Fruit fly (Drosophila melanogaster) whole organism, embryonic: ENCODE measurements around the gene Pex3.

Experiments used
- Bgb ChIP-seq: fragments of 200-800 bp; sonication (Bioruptor generic); IDR thresholded peaks from 2 replicates; pipeline ENCODE4 v1.3.6; 2022; ENCODE audit warnings: missing biosample characterization, missing genetic modification characterization; ENCODE audit not compliant: partially characterized antibody
- Blimp-1 ChIP-seq: fragments of 200-800 bp; sonication (Bioruptor generic); optimal IDR thresholded peaks from 3 replicates; lab custom pipeline; 2018; ENCODE audit warnings: missing biosample characterization, missing genetic modification characterization, mild to moderate bottlenecking, moderate library complexity, missing genetic modification reagents
- CG10209 ChIP-seq: fragments of 200-800 bp; sonication (Bioruptor generic); optimal IDR thresholded peaks from 3 replicates; lab custom pipeline; 2017; ENCODE audit warnings: missing biosample characterization, mild to moderate bottlenecking, missing genetic modification characterization, missing genetic modification reagents
- CG11456 ChIP-seq: fragments of 200-800 bp; sonication (Bioruptor generic); IDR thresholded peaks from 3 replicates; pipeline ENCODE4 v1.3.6; 2022; ENCODE audit warnings: missing biosample characterization, missing genetic modification characterization
- CG11504 ChIP-seq: fragments of 200-800 bp; sonication (Bioruptor generic); optimal IDR thresholded peaks from 3 replicates; lab custom pipeline; 2019; ENCODE audit warnings: missing biosample characterization, mild to moderate bottlenecking, missing genetic modification characterization, moderate library complexity
- CG14441 ChIP-seq: fragments of 200-800 bp; sonication (Bioruptor generic); IDR thresholded peaks from 2 replicates; pipeline ENCODE4 v1.3.6; 2022; ENCODE audit warnings: missing biosample characterization, missing genetic modification characterization
- CG14710 ChIP-seq: fragments of 200-800 bp; sonication (Bioruptor generic); optimal IDR thresholded peaks from 3 replicates; lab custom pipeline; 2019; ENCODE audit warnings: missing biosample characterization, mild to moderate bottlenecking, missing genetic modification characterization, moderate library complexity
- CG18262 ChIP-seq: fragments of 200-800 bp; optimal IDR thresholded peaks from 3 replicates; lab custom pipeline; 2019; ENCODE audit warnings: missing biosample characterization, mild to moderate bottlenecking, missing genetic modification characterization, moderate library complexity
- CG1832 ChIP-seq: fragments of 200-800 bp; sonication (Bioruptor generic); optimal IDR thresholded peaks from 2 replicates; lab custom pipeline; 2017; ENCODE audit warnings: missing biosample characterization, mild to moderate bottlenecking, missing genetic modification characterization, inconsistent platforms
- CG4404 ChIP-seq: fragments of 200-800 bp; sonication (Bioruptor generic); IDR thresholded peaks from 2 replicates; pipeline ENCODE4 v1.3.6; 2022; ENCODE audit warnings: missing biosample characterization, missing genetic modification characterization
- CG4730 ChIP-seq: fragments of 200-800 bp; sonication (Bioruptor generic); IDR thresholded peaks from 2 replicates; pipeline ENCODE4 v1.3.6; 2022; ENCODE audit warnings: missing biosample characterization, missing genetic modification characterization
- CG4820 ChIP-seq: fragments of 200-800 bp; sonication (Bioruptor generic); optimal IDR thresholded peaks from 3 replicates; lab custom pipeline; 2016; ENCODE audit warnings: missing biosample characterization, missing genetic modification characterization
- CG7839 ChIP-seq: fragments of 200-800 bp; sonication (Bioruptor generic); optimal IDR thresholded peaks from 3 replicates; lab custom pipeline; 2018; ENCODE audit warnings: missing biosample characterization, mild to moderate bottlenecking, missing genetic modification characterization, moderate library complexity
- CG8281 ChIP-seq: fragments of 200-800 bp; sonication (Bioruptor generic); optimal IDR thresholded peaks from 2 replicates; lab custom pipeline; 2018; ENCODE audit warnings: missing biosample characterization, mild to moderate bottlenecking, missing genetic modification characterization, moderate library complexity
- CG9215 ChIP-seq: fragments of 200-800 bp; sonication (Bioruptor generic); IDR thresholded peaks from 2 replicates; pipeline ENCODE4 v1.3.6; 2022; ENCODE audit warnings: missing biosample characterization, missing genetic modification characterization
- Doc3 ChIP-seq: fragments of 200-800 bp; sonication (Bioruptor generic); IDR thresholded peaks from 3 replicates; pipeline ENCODE4 v1.3.6; 2022; ENCODE audit warnings: missing biosample characterization, missing genetic modification characterization; ENCODE audit not compliant: partially characterized antibody
- GATAe ChIP-seq: fragments of 200-800 bp; sonication (Bioruptor generic); conservative IDR thresholded peaks from 2 replicates; pipeline ENCODE4 v1.3.6; 2022; ENCODE audit warnings: missing biosample characterization, missing genetic modification characterization
- Hr51 ChIP-seq, 2 experiments: fragments of 200-800 bp; sonication (Bioruptor generic); optimal IDR thresholded peaks; 2 replicates in 1 of 2; 3 replicates in 1 of 2; lab custom pipeline; 2016 to 2018; ENCODE audit warnings: missing biosample characterization in 2 of 2, missing genetic modification characterization in 2 of 2, mild to moderate bottlenecking in 1 of 2, moderate library complexity in 1 of 2
- Hr78 ChIP-seq, 2 experiments: fragments of 200-800 bp in 1 of 2; fragments of >200 bp in 1 of 2; sonication (Bioruptor generic) in 1 of 2; optimal IDR thresholded peaks; 2 replicates each; lab custom pipeline; 2017 to 2019; ENCODE audit warnings: missing biosample characterization in 2 of 2, missing genetic modification characterization in 2 of 2, mild to moderate bottlenecking in 1 of 2, moderate library complexity in 1 of 2
- NFAT ChIP-seq: fragments of 200-800 bp; sonication (Bioruptor generic); IDR thresholded peaks from 2 replicates; pipeline ENCODE4 v1.3.6; 2022; ENCODE audit warnings: missing biosample characterization, missing genetic modification characterization
- Oli ChIP-seq: fragments of 200-800 bp; sonication (Bioruptor generic); optimal IDR thresholded peaks from 2 replicates; lab custom pipeline; 2018; ENCODE audit warnings: missing biosample characterization, mild to moderate bottlenecking, missing genetic modification characterization, moderate library complexity
- Sox100B ChIP-seq: fragments of 200-800 bp; sonication (Bioruptor generic); optimal IDR thresholded peaks from 3 replicates; lab custom pipeline; 2018; ENCODE audit warnings: missing biosample characterization, mild to moderate bottlenecking, missing genetic modification characterization
- Spps ChIP-seq: fragments of 200-800 bp; sonication (Bioruptor generic); optimal IDR thresholded peaks from 2 replicates; lab custom pipeline; 2018; ENCODE audit warnings: missing biosample characterization, mild to moderate bottlenecking, missing genetic modification characterization
- Xrp1 ChIP-seq: fragments of 200-800 bp; sonication (Bioruptor generic); IDR thresholded peaks from 2 replicates; pipeline ENCODE4 v1.3.6; 2022; ENCODE audit warnings: missing biosample characterization, missing genetic modification characterization
- bsh ChIP-seq, 2 experiments: fragments of 200-800 bp; sonication (Bioruptor generic); optimal IDR thresholded peaks; 2 replicates each; lab custom pipeline; 2017 to 2018; ENCODE audit warnings: mild to moderate bottlenecking in 2 of 2, missing biosample characterization in 2 of 2, missing genetic modification characterization in 2 of 2, moderate library complexity in 1 of 2
- crol ChIP-seq: fragments of 200-800 bp; sonication (Bioruptor generic); IDR thresholded peaks from 2 replicates; pipeline ENCODE4 v1.3.6; 2022; ENCODE audit warnings: missing biosample characterization, missing genetic modification characterization
- cwo ChIP-seq: fragments of 200-800 bp; sonication (Bioruptor generic); optimal IDR thresholded peaks from 3 replicates; lab custom pipeline; 2017; ENCODE audit warnings: missing biosample characterization, missing genetic modification characterization, mild to moderate bottlenecking, moderate library complexity, missing genetic modification reagents
- en ChIP-seq: fragments of 200-800 bp; sonication (Bioruptor generic); optimal IDR thresholded peaks from 2 replicates; lab custom pipeline; 2016; ENCODE audit warnings: missing biosample characterization, missing genetic modification characterization
- exex ChIP-seq: fragments of 200-800 bp; sonication (Bioruptor generic); optimal IDR thresholded peaks from 4 replicates; lab custom pipeline; 2018; ENCODE audit warnings: missing biosample characterization, mild to moderate bottlenecking, missing genetic modification characterization, moderate library complexity
- eyg ChIP-seq: fragments of 200-800 bp; sonication (Bioruptor generic); optimal IDR thresholded peaks from 3 replicates; lab custom pipeline; 2016; ENCODE audit warnings: missing biosample characterization, missing genetic modification characterization
- gcm ChIP-seq: fragments of 200-800 bp; sonication (Bioruptor generic); optimal IDR thresholded peaks from 2 replicates; lab custom pipeline; 2019; ENCODE audit warnings: missing biosample characterization, mild to moderate bottlenecking, missing genetic modification characterization, moderate library complexity
- grau ChIP-seq: fragments of 200-800 bp; optimal IDR thresholded peaks from 3 replicates; lab custom pipeline; 2019; ENCODE audit warnings: missing biosample characterization, mild to moderate bottlenecking, missing genetic modification characterization, moderate library complexity
- ind ChIP-seq: fragments of 200-800 bp; sonication (Bioruptor generic); optimal IDR thresholded peaks from 3 replicates; lab custom pipeline; 2016; ENCODE audit warnings: missing biosample characterization, missing genetic modification characterization
- lmd ChIP-seq: fragments of 200-800 bp; sonication (Bioruptor generic); IDR thresholded peaks from 2 replicates; pipeline ENCODE4 v1.3.6; 2022; ENCODE audit warnings: missing biosample characterization, missing genetic modification characterization
- odd ChIP-seq: fragments of 200-800 bp; sonication (Bioruptor generic); optimal IDR thresholded peaks from 2 replicates; lab custom pipeline; 2017; ENCODE audit warnings: missing biosample characterization, mild to moderate bottlenecking, missing genetic modification characterization
- otp ChIP-seq: fragments of 200-800 bp; sonication (Bioruptor generic); IDR thresholded peaks from 3 replicates; pipeline ENCODE4, ENCODE4 v1.3.6; 2022; ENCODE audit warnings: missing biosample characterization, missing genetic modification characterization
- phol ChIP-seq: fragments of 200-800 bp; sonication (Bioruptor generic); optimal IDR thresholded peaks from 3 replicates; lab custom pipeline; 2018; ENCODE audit warnings: missing biosample characterization, mild to moderate bottlenecking, missing genetic modification characterization, moderate library complexity
- psq ChIP-seq: fragments of 200-800 bp; sonication (Bioruptor generic); optimal IDR thresholded peaks from 2 replicates; lab custom pipeline; 2017; ENCODE audit warnings: missing biosample characterization, missing genetic modification characterization
- ranshi ChIP-seq: fragments of 200-800 bp; sonication (Bioruptor generic); IDR thresholded peaks from 2 replicates; pipeline ENCODE4 v1.3.6; 2022; ENCODE audit warnings: missing biosample characterization, missing genetic modification characterization
- repo ChIP-seq: fragments of 200-800 bp; sonication (Bioruptor generic); optimal IDR thresholded peaks from 2 replicates; lab custom pipeline; 2016; ENCODE audit warnings: missing biosample characterization, missing genetic modification characterization
- row ChIP-seq: fragments of 200-800 bp; sonication (Bioruptor generic); IDR thresholded peaks from 3 replicates; pipeline ENCODE4 v1.3.6; 2022; ENCODE audit warnings: missing biosample characterization, missing genetic modification characterization
- sens ChIP-seq: fragments of 200-800 bp; sonication (Bioruptor generic); peaks from one replicate; lab custom pipeline; 2016; ENCODE audit warnings: missing biosample characterization, missing genetic modification characterization
- stc ChIP-seq: fragments of 200-800 bp; sonication (Bioruptor generic); IDR thresholded peaks from 2 replicates; pipeline ENCODE4 v1.3.6; 2022; ENCODE audit warnings: missing biosample characterization, missing genetic modification characterization
- sug ChIP-seq: fragments of 200-800 bp; optimal IDR thresholded peaks from 2 replicates; lab custom pipeline; 2019; ENCODE audit warnings: missing biosample characterization, mild to moderate bottlenecking, missing genetic modification characterization, moderate library complexity
- z ChIP-seq: fragments of 200-800 bp; sonication (Bioruptor generic); IDR thresholded peaks from 3 replicates; pipeline ENCODE4 v1.3.6; 2022; ENCODE audit warnings: missing biosample characterization, missing genetic modification characterization

The Pex3 gene

dm6 chr3L:15169010-15169409, 24.9 kb downstream of the Pex3 start:
- TF ChIP-seq CG4730 (no peak), CG9215 (GFP tag; lab: Robert Waterston, UW) (peak; percentile 14; the same call in 1 of the 2 replicates), Doc3 (GFP tag; lab: Robert Waterston, UW) (no peak), z (GFP tag; lab: Robert Waterston, UW) (0 out of 3 replicates have a peak, but pooled peaks have one; percentile 37), NFAT (GFP tag; lab: Robert Waterston, UW) (0 out of 2 replicates have a peak, but pooled peaks have one; percentile 2), CG8281 (tag; lab: Kevin White, UChicago) (peak; percentile 90)

- TF ChIP-seq psq (GFP tag; lab: Kevin White, UChicago) (no peak), Hr78 (GFP tag; optimal IDR thresholded peaks at IDR 0.05; lab: Kevin White, UChicago) (peak in 1 of 2 experiments; percentile 52), CG11456 (0 out of 3 replicates have a peak, but pooled peaks have one; percentile 51), CG1832 (GFP tag; lab: Kevin White, UChicago) (no peak), CG14441 (0 out of 2 replicates have a peak, but pooled peaks have one; percentile 18), lmd (GFP tag; lab: Robert Waterston, UW) (0 out of 2 replicates have a peak, but pooled peaks have one; percentile 14), otp (0 out of 3 replicates have a peak, but pooled peaks have one; percentile 11), CG4404 (GFP tag; lab: Robert Waterston, UW) (0 out of 2 replicates have a peak, but pooled peaks have one; percentile 19)
Measured at dm6 chr3L:15169795-15170194, 25.6 kb downstream of the Pex3 start.

dm6 chr3L:15171769-15172403, 27.7 kb downstream of the Pex3 start:
- peak; percentile 32 for TF ChIP-seq exex
- TF ChIP-seq CG14710: peak; percentile 47
- peak; percentile 24 for TF ChIP-seq CG11504 (tag; lab: Kevin White, UChicago)
- TF ChIP-seq phol (tag; lab: Kevin White, UChicago): peak; percentile 30
- TF ChIP-seq Blimp-1 (GFP tag; lab: Kevin White, UChicago): peak; percentile 53
- no peak for TF ChIP-seq gcm (GFP tag; lab: Kevin White, UChicago)
- peak; percentile 15 for TF ChIP-seq sug (tag; lab: Kevin White, UChicago)
- TF ChIP-seq cwo (GFP tag; lab: Kevin White, UChicago): peak; percentile 20
- TF ChIP-seq Oli (tag; lab: Kevin White, UChicago): peak; percentile 33
- peak; percentile 31 for TF ChIP-seq Spps (tag; lab: Kevin White, UChicago)
- peak; percentile 4; the same call in 1 of the 2 replicates for TF ChIP-seq ranshi (GFP tag; lab: Robert Waterston, UW)
- TF ChIP-seq CG4820: peak; percentile 15
- peak; percentile 6 for TF ChIP-seq repo (GFP tag; lab: Kevin White, UChicago)
- peak in 1 of 2 experiments; percentile 27 for TF ChIP-seq bsh (GFP tag; optimal IDR thresholded peaks at IDR 0.05; lab: Kevin White, UChicago)
- peak; percentile 29 for TF ChIP-seq grau
- TF ChIP-seq sens (GFP tag; lab: Kevin White, UChicago): peak; percentile 77
- no peak for TF ChIP-seq en (GFP tag; lab: Kevin White, UChicago)
- TF ChIP-seq eyg (GFP tag; lab: Kevin White, UChicago): no peak
- TF ChIP-seq CG18262 (tag; lab: Kevin White, UChicago): peak; percentile 9
- TF ChIP-seq row (GFP tag; lab: Robert Waterston, UW): peak; percentile 12; the same call in 1 of the 3 replicates
- peak; percentile 20 for TF ChIP-seq CG7839
- TF ChIP-seq ind: peak; percentile 39
- peak in 1 of 2 experiments; percentile 22 for TF ChIP-seq Hr51 (GFP tag; optimal IDR thresholded peaks at IDR 0.05; lab: Kevin White, UChicago)
- TF ChIP-seq crol (GFP tag; lab: Robert Waterston, UW): peak; percentile 66; the same call in 1 of the 2 replicates
- peak; percentile 6 for TF ChIP-seq Sox100B (GFP tag; lab: Kevin White, UChicago)
- peak; percentile 5; the same call in 1 of the 2 replicates for TF ChIP-seq stc (GFP tag; lab: Robert Waterston, UW)
- no peak for TF ChIP-seq odd (GFP tag; lab: Kevin White, UChicago)
- TF ChIP-seq Xrp1 (GFP tag; lab: Robert Waterston, UW): 0 out of 2 replicates have a peak, but pooled peaks have one; percentile 28
- TF ChIP-seq GATAe (GFP tag; lab: Robert Waterston, UW): peak; percentile 80
- TF ChIP-seq CG10209 (GFP tag; lab: Kevin White, UChicago): peak; percentile 14
- TF ChIP-seq Bgb (GFP tag; lab: Robert Waterston, UW): 0 out of 2 replicates have a peak, but pooled peaks have one; percentile 10
